Worm (Caenorhabditis elegans) whole organism, young adult: Measurements from ENCODE around the gene srw-69.

ENCODE experiments used
- C17E4.6 ChIP-seq: fragments of 200-800 bp; sonication (Bioruptor generic); IDR thresholded peaks from 2 replicates; pipeline ENCODE4 v1.3.6; 2022; ENCODE audit warnings: missing genetic modification reagents, missing genetic modification characterization, missing compliant biosample characterization
- Y56A3A.18 ChIP-seq: fragments of 200-800 bp; sonication (Bioruptor generic); IDR thresholded peaks from 2 replicates; pipeline ENCODE4 v1.3.6; 2022; ENCODE audit warnings: missing genetic modification reagents, missing genetic modification characterization, missing compliant biosample characterization
- Y67H2A.10 ChIP-seq: fragments of 200-800 bp; sonication (Bioruptor generic); conservative IDR thresholded peaks from 2 replicates; pipeline ENCODE4 v1.3.6; 2022; ENCODE audit warnings: missing genetic modification reagents, missing genetic modification characterization, missing compliant biosample characterization
- ama-1 ChIP-seq, 3 experiments: fragments of 150-350 bp in 1 of 3; sonication (generic microtip) in 2 of 3; optimal IDR thresholded peaks; 2 replicates each; lab custom pipeline; 2014 to 2018; ENCODE audit warnings: missing biosample characterization in 2 of 3, missing genetic modification characterization in 2 of 3, missing genetic modification reagents in 2 of 3
- attf-3 ChIP-seq: fragments of 200-800 bp; sonication (Bioruptor generic); conservative IDR thresholded peaks from 2 replicates; pipeline ENCODE4 v1.3.6; 2022; ENCODE audit warnings: missing genetic modification reagents, missing genetic modification characterization, missing compliant biosample characterization
- attf-5 ChIP-seq: fragments of 200-800 bp; sonication (Bioruptor generic); optimal IDR thresholded peaks from 2 replicates; lab custom pipeline; 2018; ENCODE audit warnings: mild to moderate bottlenecking, missing genetic modification characterization, missing compliant biosample characterization
- bed-2 ChIP-seq: fragments of 200-800 bp; sonication (Bioruptor generic); IDR thresholded peaks from 2 replicates; pipeline ENCODE4 v1.3.6; 2022; ENCODE audit warnings: missing genetic modification reagents, missing genetic modification characterization, missing compliant biosample characterization
- ceh-100 ChIP-seq: fragments of 200-800 bp; sonication (Bioruptor generic); IDR thresholded peaks from 2 replicates; pipeline ENCODE4 v1.3.6; 2022; ENCODE audit warnings: missing genetic modification reagents, missing genetic modification characterization, missing compliant biosample characterization
- ceh-27 ChIP-seq: fragments of 200-800 bp; sonication (Bioruptor generic); optimal IDR thresholded peaks from 2 replicates; lab custom pipeline; 2018; ENCODE audit warnings: mild to moderate bottlenecking, missing genetic modification characterization, moderate library complexity, missing compliant biosample characterization
- egrh-3 ChIP-seq: fragments of 200-800 bp; sonication (Bioruptor generic); IDR thresholded peaks from 2 replicates; pipeline ENCODE4 v1.3.6; 2022; ENCODE audit warnings: missing genetic modification reagents, missing genetic modification characterization, missing compliant biosample characterization
- mel-28 ChIP-seq: sonication (generic microtip); optimal IDR thresholded peaks from 2 replicates; lab custom pipeline; 2016; ENCODE audit warnings: borderline replicate concordance, mild to moderate bottlenecking, missing genetic modification characterization, missing compliant biosample characterization
- sea-2 ChIP-seq: fragments of 200-800 bp; sonication (Bioruptor generic); IDR thresholded peaks from 2 replicates; pipeline ENCODE4 v1.3.6; 2022; ENCODE audit warnings: missing genetic modification characterization, missing compliant biosample characterization
- ztf-28 ChIP-seq: fragments of 200-800 bp; sonication (Bioruptor generic); IDR thresholded peaks from 2 replicates; pipeline ENCODE4 v1.3.6; 2022; ENCODE audit warnings: missing genetic modification reagents, missing genetic modification characterization, missing compliant biosample characterization

DNA sequence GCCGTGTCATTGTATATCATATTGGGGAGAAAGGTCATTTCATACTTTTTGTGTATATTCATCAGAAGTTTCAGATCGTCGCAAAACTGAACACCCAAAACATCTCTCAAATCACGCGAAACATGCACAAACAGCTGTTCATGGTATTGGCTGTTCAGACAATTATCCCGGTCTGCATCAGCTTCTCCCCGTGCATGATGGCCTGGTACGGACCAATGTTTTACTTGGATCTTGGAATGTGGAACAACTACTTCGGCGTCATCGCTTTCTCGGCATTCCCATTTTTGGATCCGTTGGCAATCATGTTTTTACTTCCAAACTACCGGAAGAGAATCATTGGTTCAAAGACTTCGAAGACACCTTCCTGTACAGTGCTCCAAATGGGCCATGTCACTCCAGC is 25.3 kb downstream of the srw-69 start:
- no peak for TF ChIP-seq egrh-3 (GFP tag; lab: Robert Waterston, UW)
- no peak for TF ChIP-seq ceh-100 (GFP tag; lab: Robert Waterston, UW)
- no peak for TF ChIP-seq C17E4.6 (GFP tag; lab: Robert Waterston, UW)
- no peak for TF ChIP-seq sea-2
- no peak for TF ChIP-seq ztf-28 (GFP tag; lab: Robert Waterston, UW)
- TF ChIP-seq bed-2 (GFP tag; lab: Robert Waterston, UW): no peak
- TF ChIP-seq ama-1 (optimal IDR thresholded peaks at IDR 0.05; lab: Kevin White, UChicago): no peak
- TF ChIP-seq ama-1 (GFP tag; optimal IDR thresholded peaks at IDR 0.05; lab: Kevin White, UChicago): no peak
- TF ChIP-seq Y56A3A.18 (GFP tag; lab: Robert Waterston, UW): no peak
- no peak for TF ChIP-seq attf-5
- no peak for TF ChIP-seq mel-28 (tag; lab: Kevin White, UChicago)
- TF ChIP-seq ceh-27 (GFP tag; lab: Kevin White, UChicago): no peak
- no peak for TF ChIP-seq Y67H2A.10 (GFP tag; lab: Robert Waterston, UW)
- no peak for TF ChIP-seq attf-3 (GFP tag; lab: Robert Waterston, UW)
